Fruit fly (Drosophila melanogaster): ENCODE data around the gene CG11889.
A peak's percentile ranks its signal among the peaks of the same experiment; 100 is the strongest.

CG11889 gene

dm6 chr3R:25236121-25236520 is 33.9 kb upstream of the CG11889 start (continued):
- peak; percentile 30 for TF ChIP-seq CG12769 (tag; optimal IDR thresholded peaks at IDR 0.05)
- TF ChIP-seq sug (tag; optimal IDR thresholded peaks at IDR 0.05) = peak; percentile 3
- TF ChIP-seq CG3163 (GFP tag; optimal IDR thresholded peaks at IDR 0.05) = no peak
- no peak for TF ChIP-seq trem (tag; optimal IDR thresholded peaks at IDR 0.05)
- no peak for TF ChIP-seq BtbVII (GFP tag; optimal IDR thresholded peaks at IDR 0.05)
- no peak for TF ChIP-seq h (optimal IDR thresholded peaks at IDR 0.05)
- TF ChIP-seq sd (tag; optimal IDR thresholded peaks at IDR 0.05) = peak; percentile 89
- TF ChIP-seq lmd (GFP tag; IDR thresholded peaks at IDR 0.05) = no peak
- TF ChIP-seq bowl (GFP tag; IDR thresholded peaks at IDR 0.05) = no peak
- no peak for TF ChIP-seq HLH54F (GFP tag; optimal IDR thresholded peaks at IDR 0.05)
- peak; percentile 4 for TF ChIP-seq CG13894 (tag; optimal IDR thresholded peaks at IDR 0.05)
- peak; percentile 52 for TF ChIP-seq cwo (GFP tag; optimal IDR thresholded peaks at IDR 0.05)

dm6 chr3R:25237314-25237713 is 32.7 kb upstream of the CG11889 start, which contains the start of gene Jhbp7:
Gene Jhbp7 (plus strand): TSS chr3R:25237614.
- no peak for TF ChIP-seq ems (GFP tag; optimal IDR thresholded peaks at IDR 0.05)
- TF ChIP-seq danr (GFP tag; IDR thresholded peaks at IDR 0.05) = no peak
- TF ChIP-seq sima (GFP tag; optimal IDR thresholded peaks at IDR 0.05) = no peak
- no peak for TF ChIP-seq Xrp1 (GFP tag; IDR thresholded peaks at IDR 0.05)
- peak; percentile 64 for TF ChIP-seq CG4360 (GFP tag; IDR thresholded peaks at IDR 0.05)
- no peak for TF ChIP-seq CG2678 (tag; optimal IDR thresholded peaks at IDR 0.05)
- no peak for TF ChIP-seq gro (GFP tag; optimal IDR thresholded peaks at IDR 0.05)
- no peak for TF ChIP-seq ERR (GFP tag; optimal IDR thresholded peaks at IDR 0.05)
- no peak for TF ChIP-seq CG13296 (GFP tag; optimal IDR thresholded peaks at IDR 0.05)
- TF ChIP-seq C15 (GFP tag; IDR thresholded peaks at IDR 0.05) = no peak
- TF ChIP-seq tll (GFP tag; optimal IDR thresholded peaks at IDR 0.05) = no peak
- peak; percentile 34 for TF ChIP-seq nom (GFP tag; optimal IDR thresholded peaks at IDR 0.05)
- TF ChIP-seq tio (GFP tag; optimal IDR thresholded peaks at IDR 0.05) = no peak

dm6 chr3R:25238771-25239700 is 31.0 kb upstream of the CG11889 start:
- no peak for TF ChIP-seq Ets65A (GFP tag)
- peak; percentile 64 for TF ChIP-seq cwo (GFP tag; optimal IDR thresholded peaks at IDR 0.05)
- TF ChIP-seq Eip74EF (GFP tag; optimal IDR thresholded peaks at IDR 0.05) = peak in 1 of 2 experiments; percentile 10
- no peak for TF ChIP-seq CG13296 (GFP tag; optimal IDR thresholded peaks at IDR 0.05)
- 0 out of 2 replicates have a peak, but pooled peaks have one; percentile 11 for TF ChIP-seq Atf6 (GFP tag; IDR thresholded peaks at IDR 0.05)
- TF ChIP-seq cas (GFP tag; IDR thresholded peaks at IDR 0.05) = no peak
- peak; percentile 46 for TF ChIP-seq nom (GFP tag; optimal IDR thresholded peaks at IDR 0.05)
- TF ChIP-seq CG2199 (GFP tag; IDR thresholded peaks at IDR 0.05) = no peak
- TF ChIP-seq zf30C (GFP tag; optimal IDR thresholded peaks at IDR 0.05) = no peak
- no peak for TF ChIP-seq Sox100B (GFP tag; optimal IDR thresholded peaks at IDR 0.05)
- TF ChIP-seq sug (tag; optimal IDR thresholded peaks at IDR 0.05) = peak; percentile 84
- TF ChIP-seq chinmo (GFP tag; IDR thresholded peaks at IDR 0.05; ENCODE audit: partially characterized antibody) = 0 out of 4 replicates have a peak, but pooled peaks have one; percentile 44

- TF ChIP-seq CG6175 (GFP tag; IDR thresholded peaks at IDR 0.05) = no peak
- TF ChIP-seq pum (GFP tag; optimal IDR thresholded peaks at IDR 0.05) = no peak
- TF ChIP-seq chn (GFP tag; optimal IDR thresholded peaks at IDR 0.05) = no peak
Measured at dm6 chr3R:25239880-25240279, 30.1 kb upstream of the CG11889 start, which contains the start of gene to. Gene to (plus strand): TSS chr3R:25240180.
